Fruit fly (Drosophila melanogaster) whole organism, pupa: Measurements from ENCODE around the gene CG15169.

Source experiments
- CG10348 ChIP-seq: fragments of 200-800 bp; sonication (Bioruptor generic); IDR thresholded peaks from 2 replicates; pipeline ENCODE4 v1.3.6; 2022; ENCODE audit warnings: missing biosample characterization, missing genetic modification characterization
- CG12605 ChIP-seq: fragments of 200-800 bp; sonication (Bioruptor generic); IDR thresholded peaks from 2 replicates; pipeline ENCODE4 v1.3.6; 2022; ENCODE audit warnings: missing biosample characterization, missing genetic modification characterization
- CG13204 ChIP-seq: fragments of 200-800 bp; sonication (Bioruptor generic); optimal IDR thresholded peaks from 2 replicates; lab custom pipeline; 2018; ENCODE audit warnings: missing biosample characterization, mild to moderate bottlenecking, missing genetic modification characterization, moderate library complexity
- CG14655 ChIP-seq: fragments of 200-800 bp; sonication (Bioruptor generic); optimal IDR thresholded peaks from 3 replicates; lab custom pipeline; 2017; ENCODE audit warnings: mild to moderate bottlenecking, missing biosample characterization, missing genetic modification reagents, missing genetic modification characterization
- CG15710 ChIP-seq: fragments of 200-800 bp; sonication (Bioruptor generic); optimal IDR thresholded peaks from 2 replicates; lab custom pipeline; 2018; ENCODE audit warnings: missing biosample characterization, mild to moderate bottlenecking, missing genetic modification characterization, moderate library complexity
- CG17806 ChIP-seq: fragments of 200-800 bp; sonication (Bioruptor generic); optimal IDR thresholded peaks from 2 replicates; lab custom pipeline; 2018; ENCODE audit warnings: missing biosample characterization, mild to moderate bottlenecking, missing genetic modification characterization, moderate library complexity
- CG32121 ChIP-seq: fragments of 200-800 bp; sonication (Bioruptor generic); IDR thresholded peaks from 2 replicates; pipeline ENCODE4 v1.3.6; 2022; ENCODE audit warnings: missing biosample characterization, missing genetic modification characterization
- CG34367 ChIP-seq: fragments of 200-800 bp; sonication (Bioruptor generic); optimal IDR thresholded peaks from 2 replicates; lab custom pipeline; 2018; ENCODE audit warnings: missing biosample characterization, mild to moderate bottlenecking, missing genetic modification characterization
- CG4496 ChIP-seq: fragments of 200-800 bp; sonication (Bioruptor generic); IDR thresholded peaks from 3 replicates; pipeline ENCODE4 v1.3.6; 2022; ENCODE audit warnings: missing biosample characterization, missing genetic modification characterization
- CG8159 ChIP-seq: fragments of 200-800 bp; sonication (Bioruptor generic); optimal IDR thresholded peaks from 3 replicates; lab custom pipeline; 2018; ENCODE audit warnings: missing biosample characterization, mild to moderate bottlenecking, missing genetic modification characterization, moderate library complexity
- CG8301 ChIP-seq: fragments of 200-800 bp; sonication (Bioruptor generic); optimal IDR thresholded peaks from 2 replicates; lab custom pipeline; 2018; ENCODE audit warnings: missing biosample characterization, mild to moderate bottlenecking, missing genetic modification characterization
- CG9948 ChIP-seq: fragments of 200-800 bp; sonication (Bioruptor generic); optimal IDR thresholded peaks from 2 replicates; lab custom pipeline; 2018; ENCODE audit warnings: missing biosample characterization, mild to moderate bottlenecking, missing genetic modification characterization, moderate library complexity
- D1 ChIP-seq: fragments of 200-800 bp; sonication (Bioruptor generic); optimal IDR thresholded peaks from 2 replicates; lab custom pipeline; 2018; ENCODE audit warnings: missing biosample characterization, mild to moderate bottlenecking, missing genetic modification characterization, moderate library complexity
- EcR ChIP-seq: fragments of 200-800 bp; sonication (Bioruptor generic); optimal IDR thresholded peaks from 3 replicates; lab custom pipeline; 2019; ENCODE audit warnings: missing biosample characterization, missing genetic modification characterization, mild to moderate bottlenecking, moderate library complexity, missing genetic modification reagents
- Ets98B ChIP-seq: fragments of 200-800 bp; sonication (Bioruptor generic); IDR thresholded peaks from 2 replicates; pipeline ENCODE4 v1.3.6; 2022; ENCODE audit warnings: missing biosample characterization, missing genetic modification characterization
- Pif1A ChIP-seq: fragments of 200-800 bp; sonication (Bioruptor generic); optimal IDR thresholded peaks from 3 replicates; lab custom pipeline; 2016; ENCODE audit warnings: missing biosample characterization, missing genetic modification characterization
- Pif1B ChIP-seq: fragments of 200-800 bp; sonication (Bioruptor generic); optimal IDR thresholded peaks from 3 replicates; lab custom pipeline; 2016; ENCODE audit warnings: missing biosample characterization, missing genetic modification characterization
- Snoo ChIP-seq: fragments of 200-800 bp; sonication (Bioruptor generic); optimal IDR thresholded peaks from 3 replicates; lab custom pipeline; 2017; ENCODE audit warnings: missing biosample characterization, mild to moderate bottlenecking, missing genetic modification characterization, inconsistent platforms
- fd96Ca ChIP-seq: fragments of 200-800 bp; sonication (Bioruptor generic); IDR thresholded peaks from 3 replicates; pipeline ENCODE4 v1.3.6; 2022; ENCODE audit warnings: missing biosample characterization, missing genetic modification characterization
- gl ChIP-seq: fragments of 200-800 bp; sonication (Bioruptor generic); optimal IDR thresholded peaks from 2 replicates; lab custom pipeline; 2018; ENCODE audit warnings: missing biosample characterization, mild to moderate bottlenecking, missing genetic modification characterization
- rn ChIP-seq: fragments of 200-800 bp; sonication (Bioruptor generic); IDR thresholded peaks from 2 replicates; pipeline ENCODE4 v1.3.6; 2022; ENCODE audit warnings: missing biosample characterization, missing genetic modification characterization

The CG15169 gene

DNA sequence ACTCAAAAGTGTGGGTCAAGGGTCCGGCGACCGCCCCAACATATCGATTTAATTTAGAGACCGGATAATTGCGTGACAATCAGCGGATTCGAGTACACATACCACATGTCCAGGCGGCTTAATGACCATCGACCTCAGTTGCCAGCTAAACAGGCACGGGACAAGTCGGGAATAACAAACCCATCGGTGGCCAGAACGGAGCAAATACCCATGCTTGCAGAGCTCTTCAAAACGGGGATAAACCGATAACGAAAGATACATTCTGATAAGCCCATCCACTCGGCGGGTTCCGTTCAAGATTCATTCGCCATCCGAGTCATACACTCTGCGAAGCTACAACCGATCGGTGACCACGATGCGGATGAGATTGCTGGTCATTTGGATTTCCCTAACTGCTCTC is at the start of gene CG15169:
TSS of gene CG15169 (plus strand) at position 301 of the 400 bp plus-strand sequence.
- TF ChIP-seq EcR (GFP tag; lab: Kevin White, UChicago) = peak; percentile 17
- no peak for TF ChIP-seq CG15710 (tag; lab: Kevin White, UChicago)

- TF ChIP-seq CG15710 (tag; lab: Kevin White, UChicago) (no peak), gl (tag; lab: Kevin White, UChicago) (peak; percentile 29), CG9948 (tag; lab: Kevin White, UChicago) (no peak), Snoo (tag; lab: Kevin White, UChicago) (no peak), D1 (tag; lab: Kevin White, UChicago) (no peak), CG32121 (GFP tag; lab: Robert Waterston, UW) (no peak), CG13204 (GFP tag; lab: Kevin White, UChicago) (peak; percentile 56), EcR (GFP tag; lab: Kevin White, UChicago) (peak; percentile 2)
Measured at dm6 chr2L:18943309-18943708, 47.5 kb upstream of the CG15169 start.

- no peak for TF ChIP-seq CG12605 (GFP tag; lab: Robert Waterston, UW)
- TF ChIP-seq Ets98B (GFP tag; lab: Robert Waterston, UW) = no peak
- no peak for TF ChIP-seq fd96Ca
- no peak for TF ChIP-seq CG10348 (GFP tag; lab: Robert Waterston, UW)
- TF ChIP-seq CG13204 (GFP tag; lab: Kevin White, UChicago) = no peak
- no peak for TF ChIP-seq CG17806 (tag; lab: Kevin White, UChicago)
Measured at dm6 chr2L:18943797-18944174, 47.0 kb upstream of the CG15169 start, which contains the start of gene ssp3. ssp3 (minus strand) TSS chr2L:18943960.

DNA sequence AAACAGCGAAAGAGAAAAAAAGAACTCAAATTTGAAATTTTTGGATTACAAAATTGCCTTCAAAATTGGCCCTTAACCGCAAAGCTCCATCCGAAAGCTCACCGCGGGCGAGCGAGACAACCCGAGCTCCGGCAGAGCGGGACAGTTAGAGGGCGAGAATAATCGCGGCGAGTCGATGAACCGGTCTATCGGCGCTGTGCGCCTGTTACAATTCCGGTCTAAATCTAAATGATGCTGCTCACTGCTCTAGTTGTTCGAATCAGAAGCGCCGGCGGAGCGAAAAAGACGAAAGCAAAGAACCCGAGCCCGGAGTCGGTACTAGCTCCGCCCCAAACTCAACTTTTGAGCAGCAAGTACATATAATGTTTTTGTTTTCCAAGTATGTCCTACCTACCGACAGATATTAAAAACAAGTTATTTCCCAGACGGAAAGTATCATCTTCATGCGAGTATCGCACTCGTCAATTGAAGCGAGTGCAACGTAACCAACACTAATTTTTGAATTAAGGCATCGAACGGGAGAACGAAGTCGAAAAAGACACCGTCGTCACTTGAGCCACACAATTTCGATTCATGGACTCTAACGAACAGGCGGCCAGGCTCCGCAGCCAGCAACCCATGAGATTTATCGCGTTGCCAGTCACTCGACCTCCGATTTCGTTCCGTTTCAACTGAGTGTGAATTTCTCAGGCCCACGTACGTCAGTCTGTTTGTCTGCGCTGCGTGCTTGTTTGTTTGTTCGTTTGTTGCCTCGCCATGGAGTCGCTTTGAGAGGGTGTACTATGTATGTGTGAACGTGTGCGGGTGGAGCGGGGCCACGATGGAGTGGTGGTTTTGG is 46.4 kb upstream of the CG15169 start:
- no peak for TF ChIP-seq CG4496 (GFP tag; lab: Robert Waterston, UW)
- no peak for TF ChIP-seq D1 (tag; lab: Kevin White, UChicago)
- TF ChIP-seq CG13204 (GFP tag; lab: Kevin White, UChicago) = peak; percentile 55
- TF ChIP-seq CG9948 (tag; lab: Kevin White, UChicago) = no peak
- peak; percentile 95 for TF ChIP-seq EcR (GFP tag; lab: Kevin White, UChicago)
- TF ChIP-seq CG32121 (GFP tag; lab: Robert Waterston, UW) = no peak
- TF ChIP-seq CG10348 (GFP tag; lab: Robert Waterston, UW) = no peak
- TF ChIP-seq fd96Ca = no peak
- TF ChIP-seq CG12605 (GFP tag; lab: Robert Waterston, UW) = no peak
- TF ChIP-seq CG14655 = no peak

- no peak for TF ChIP-seq fd96Ca
- no peak for TF ChIP-seq rn (GFP tag; lab: Robert Waterston, UW)
- peak; percentile 67 for TF ChIP-seq CG14655
- TF ChIP-seq CG4496 (GFP tag; lab: Robert Waterston, UW) = peak; percentile 39; the same call in 2 of the 3 replicates
- TF ChIP-seq CG15710 (tag; lab: Kevin White, UChicago) = peak; percentile 48
- TF ChIP-seq EcR (GFP tag; lab: Kevin White, UChicago) = peak; percentile 89
- TF ChIP-seq CG32121 (GFP tag; lab: Robert Waterston, UW) = no peak
- TF ChIP-seq CG10348 (GFP tag; lab: Robert Waterston, UW) = no peak
- TF ChIP-seq CG8301 = peak; percentile 40
- TF ChIP-seq CG8159 (tag; lab: Kevin White, UChicago) = peak; percentile 65
- peak; percentile 1 for TF ChIP-seq CG34367
- TF ChIP-seq CG12605 (GFP tag; lab: Robert Waterston, UW) = no peak
- peak; percentile 38 for TF ChIP-seq CG17806 (tag; lab: Kevin White, UChicago)
- TF ChIP-seq CG9948 (tag; lab: Kevin White, UChicago) = peak; percentile 59
- TF ChIP-seq Ets98B (GFP tag; lab: Robert Waterston, UW) = no peak
Measured at dm6 chr2L:18945765-18946552, 44.9 kb upstream of the CG15169 start, which contains the start of gene CG46304. CG46304 (plus strand) TSS chr2L:18946305.

dm6 chr2L:18946636-18947514 is 43.9 kb upstream of the CG15169 start:
- no peak; the same call in none of the 2 replicates for TF ChIP-seq CG12605 (GFP tag; lab: Robert Waterston, UW)
- TF ChIP-seq CG13204 (GFP tag; lab: Kevin White, UChicago) = peak; percentile 68
- peak; percentile 81 for TF ChIP-seq CG34367
- TF ChIP-seq fd96Ca = no peak
- TF ChIP-seq CG14655 = peak; percentile 89
- peak; percentile 87 for TF ChIP-seq D1 (tag; lab: Kevin White, UChicago)
- TF ChIP-seq CG10348 (GFP tag; lab: Robert Waterston, UW) = no peak
- peak; percentile 73 for TF ChIP-seq Snoo (tag; lab: Kevin White, UChicago)
- no peak for TF ChIP-seq CG32121 (GFP tag; lab: Robert Waterston, UW)
- peak; percentile 85 for TF ChIP-seq EcR (GFP tag; lab: Kevin White, UChicago)
- no peak for TF ChIP-seq rn (GFP tag; lab: Robert Waterston, UW)
- TF ChIP-seq CG9948 (tag; lab: Kevin White, UChicago) = peak; percentile 94
- TF ChIP-seq CG17806 (tag; lab: Kevin White, UChicago) = peak; percentile 87
- peak; percentile 50 for TF ChIP-seq Pif1B (GFP tag; lab: Kevin White, UChicago)
- no peak for TF ChIP-seq Ets98B (GFP tag; lab: Robert Waterston, UW)
- peak; percentile 95 for TF ChIP-seq CG15710 (tag; lab: Kevin White, UChicago)
- peak; percentile 27 for TF ChIP-seq Pif1A (GFP tag; lab: Kevin White, UChicago)
- TF ChIP-seq CG8159 (tag; lab: Kevin White, UChicago) = peak; percentile 96
- no peak for TF ChIP-seq gl (tag; lab: Kevin White, UChicago)
- peak; percentile 56 for TF ChIP-seq CG8301
- no peak; the same call in 2 of the 3 replicates for TF ChIP-seq CG4496 (GFP tag; lab: Robert Waterston, UW)
